Fruit fly (Drosophila melanogaster) whole organism, embryonic: ENCODE results near the gene CG43886.

ENCODE experiments used
- B-H2 ChIP-seq: fragments of 200-800 bp; sonication (Bioruptor generic); optimal IDR thresholded peaks from 2 replicates; lab custom pipeline; 2018; ENCODE audit warnings: missing biosample characterization, mild to moderate bottlenecking, missing genetic modification characterization
- Bteb2 ChIP-seq: fragments of 200-800 bp; sonication (Bioruptor generic); optimal IDR thresholded peaks from 2 replicates; lab custom pipeline; 2016; ENCODE audit warnings: missing biosample characterization, missing genetic modification characterization
- CG11398 ChIP-seq: fragments of 200-800 bp; sonication (Bioruptor generic); optimal IDR thresholded peaks from 2 replicates; lab custom pipeline; 2016; ENCODE audit warnings: missing biosample characterization, missing genetic modification characterization
- CG11456 ChIP-seq: fragments of 200-800 bp; sonication (Bioruptor generic); IDR thresholded peaks from 3 replicates; pipeline ENCODE4 v1.3.6; 2022; ENCODE audit warnings: missing biosample characterization, missing genetic modification characterization
- CG11723 ChIP-seq: fragments of 200-800 bp; sonication (Bioruptor generic); optimal IDR thresholded peaks from 2 replicates; lab custom pipeline; 2017; ENCODE audit warnings: missing biosample characterization, mild to moderate bottlenecking, missing genetic modification characterization
- CG12236 ChIP-seq: fragments of 200-800 bp; sonication (Bioruptor generic); optimal IDR thresholded peaks from 2 replicates; lab custom pipeline; 2016; ENCODE audit warnings: missing biosample characterization, missing genetic modification characterization
- CG13894 ChIP-seq: fragments of 200-800 bp; sonication (Bioruptor generic); optimal IDR thresholded peaks from 3 replicates; lab custom pipeline; 2018; ENCODE audit warnings: missing biosample characterization, mild to moderate bottlenecking, missing genetic modification characterization, moderate library complexity
- CG17186 ChIP-seq: fragments of 200-800 bp; sonication (Bioruptor generic); optimal IDR thresholded peaks from 3 replicates; lab custom pipeline; 2017; ENCODE audit warnings: missing biosample characterization, missing genetic modification reagents, missing genetic modification characterization
- CG31365 ChIP-seq: fragments of 200-800 bp; sonication (Bioruptor generic); optimal IDR thresholded peaks from 2 replicates; lab custom pipeline; 2018; ENCODE audit warnings: missing biosample characterization, mild to moderate bottlenecking, missing genetic modification characterization
- CG31388 ChIP-seq: fragments of 200-800 bp; sonication (Bioruptor generic); optimal IDR thresholded peaks from 2 replicates; lab custom pipeline; 2016; ENCODE audit warnings: missing biosample characterization, missing genetic modification characterization
- CG3847 ChIP-seq: fragments of 200-800 bp; sonication (Bioruptor generic); IDR thresholded peaks from 2 replicates; pipeline ENCODE4 v1.3.6; 2022; ENCODE audit warnings: missing biosample characterization, missing genetic modification characterization
- CG3995 ChIP-seq: fragments of 200-800 bp; sonication (Bioruptor generic); optimal IDR thresholded peaks from 3 replicates; lab custom pipeline; 2016; ENCODE audit warnings: missing biosample characterization, missing genetic modification characterization
- CG5245 ChIP-seq: fragments of 200-800 bp; sonication (Bioruptor generic); optimal IDR thresholded peaks from 3 replicates; lab custom pipeline; 2016; ENCODE audit warnings: missing biosample characterization, missing genetic modification characterization
- CG6683 ChIP-seq: fragments of 200-800 bp; sonication (Bioruptor generic); optimal IDR thresholded peaks from 2 replicates; lab custom pipeline; 2017; ENCODE audit warnings: missing biosample characterization, mild to moderate bottlenecking, missing genetic modification characterization, missing genetic modification reagents
- CG6813 ChIP-seq: fragments of 200-800 bp; sonication (Bioruptor generic); optimal IDR thresholded peaks from 2 replicates; lab custom pipeline; 2017; ENCODE audit warnings: missing biosample characterization, missing genetic modification characterization, mild to moderate bottlenecking, moderate library complexity, missing genetic modification reagents
- CG7786 ChIP-seq: fragments of 200-800 bp; sonication (Bioruptor generic); optimal IDR thresholded peaks from 2 replicates; lab custom pipeline; 2016; ENCODE audit warnings: missing biosample characterization, missing genetic modification characterization
- CG7839 ChIP-seq: fragments of 200-800 bp; sonication (Bioruptor generic); optimal IDR thresholded peaks from 3 replicates; lab custom pipeline; 2018; ENCODE audit warnings: missing biosample characterization, mild to moderate bottlenecking, missing genetic modification characterization, moderate library complexity
- CG8089 ChIP-seq: fragments of 200-800 bp; sonication (Bioruptor generic); optimal IDR thresholded peaks from 3 replicates; lab custom pipeline; 2016; ENCODE audit warnings: missing biosample characterization, missing genetic modification characterization
- CG8765 ChIP-seq: fragments of 200-800 bp; sonication (Bioruptor generic); IDR thresholded peaks from 2 replicates; pipeline ENCODE4 v1.3.6; 2022; ENCODE audit warnings: missing biosample characterization, missing genetic modification characterization
- Ets97D ChIP-seq: fragments of 200-800 bp; sonication (Bioruptor generic); optimal IDR thresholded peaks from 3 replicates; lab custom pipeline; 2016; ENCODE audit warnings: missing biosample characterization, missing genetic modification characterization
- Fer3 ChIP-seq: fragments of 200-800 bp; sonication (Bioruptor generic); optimal IDR thresholded peaks from 2 replicates; lab custom pipeline; 2018; ENCODE audit warnings: missing biosample characterization, mild to moderate bottlenecking, missing genetic modification characterization, moderate library complexity
- HLHmδ ChIP-seq: fragments of 200-800 bp; sonication (Bioruptor generic); optimal IDR thresholded peaks from 2 replicates; lab custom pipeline; 2018; ENCODE audit warnings: missing biosample characterization, mild to moderate bottlenecking, missing genetic modification characterization, moderate library complexity
- Hey ChIP-seq: fragments of 200-800 bp; sonication (Bioruptor generic); optimal IDR thresholded peaks from 3 replicates; lab custom pipeline; 2018; ENCODE audit warnings: missing biosample characterization, mild to moderate bottlenecking, missing genetic modification characterization
- MESR4 ChIP-seq: fragments of 200-800 bp; sonication (Bioruptor generic); optimal IDR thresholded peaks from 2 replicates; lab custom pipeline; 2018; ENCODE audit warnings: missing biosample characterization, mild to moderate bottlenecking, missing genetic modification characterization, moderate library complexity
- PHDP ChIP-seq: fragments of 200-800 bp; sonication (Bioruptor generic); optimal IDR thresholded peaks from 3 replicates; lab custom pipeline; 2018; ENCODE audit warnings: missing biosample characterization, mild to moderate bottlenecking, missing genetic modification characterization, moderate library complexity
- Ptx1 ChIP-seq: fragments of 200-800 bp; sonication (Bioruptor generic); IDR thresholded peaks from 2 replicates; pipeline ENCODE4 v1.3.6; 2022; ENCODE audit warnings: missing biosample characterization, missing genetic modification characterization
- Scr ChIP-seq: fragments of 200-800 bp; sonication (Bioruptor generic); IDR thresholded peaks from 2 replicates; pipeline ENCODE4 v1.3.6; 2022; ENCODE audit warnings: missing biosample characterization, missing genetic modification characterization; ENCODE audit not compliant: partially characterized antibody
- Sry-β ChIP-seq: fragments of 200-800 bp; sonication (Bioruptor generic); optimal IDR thresholded peaks from 2 replicates; lab custom pipeline; 2018; ENCODE audit warnings: missing biosample characterization, mild to moderate bottlenecking, missing genetic modification characterization, moderate library complexity
- amos ChIP-seq: fragments of 200-800 bp; sonication (Bioruptor generic); IDR thresholded peaks from 2 replicates; pipeline ENCODE4 v1.3.6; 2022; ENCODE audit warnings: missing biosample characterization, missing genetic modification characterization; ENCODE audit not compliant: partially characterized antibody
- bbx ChIP-seq: fragments of 200-800 bp; sonication (Bioruptor generic); IDR thresholded peaks from 2 replicates; pipeline ENCODE4 v1.3.6; 2022; ENCODE audit warnings: missing biosample characterization, missing genetic modification characterization; ENCODE audit not compliant: partially characterized antibody
- btn ChIP-seq: fragments of 200-800 bp; sonication (Bioruptor generic); optimal IDR thresholded peaks from 2 replicates; lab custom pipeline; 2016; ENCODE audit warnings: missing biosample characterization, missing genetic modification characterization
- cad ChIP-seq: fragments of >200 bp; optimal IDR thresholded peaks from 2 replicates; lab custom pipeline; 2017; ENCODE audit warnings: missing biosample characterization, missing genetic modification characterization
- corto ChIP-seq: fragments of 200-800 bp; sonication (Bioruptor generic); optimal IDR thresholded peaks from 2 replicates; lab custom pipeline; 2016; ENCODE audit warnings: missing biosample characterization, mild to moderate bottlenecking, missing genetic modification characterization, moderate library complexity
- dati ChIP-seq: fragments of 200-800 bp; sonication (Bioruptor generic); IDR thresholded peaks from 2 replicates; pipeline ENCODE4 v1.3.6; 2022; ENCODE audit warnings: missing biosample characterization, missing genetic modification characterization
- disco-r ChIP-seq: fragments of 200-800 bp; sonication (Bioruptor generic); optimal IDR thresholded peaks from 2 replicates; lab custom pipeline; 2016; ENCODE audit warnings: missing biosample characterization, missing genetic modification characterization
- gce ChIP-seq: fragments of 200-800 bp; sonication (Bioruptor generic); IDR thresholded peaks from 3 replicates; pipeline ENCODE4 v1.3.6; 2022; ENCODE audit warnings: missing biosample characterization, missing genetic modification characterization
- ham ChIP-seq: fragments of 200-800 bp; sonication (Bioruptor generic); IDR thresholded peaks from 2 replicates; pipeline ENCODE4 v1.3.6; 2022; ENCODE audit warnings: missing biosample characterization, missing genetic modification characterization
- inv ChIP-seq: fragments of 200-800 bp; sonication (Bioruptor generic); IDR thresholded peaks from 2 replicates; pipeline ENCODE4 v1.3.6; 2022; ENCODE audit warnings: missing biosample characterization, missing genetic modification characterization; ENCODE audit not compliant: partially characterized antibody
- nau ChIP-seq: fragments of 200-800 bp; sonication (Bioruptor generic); optimal IDR thresholded peaks from 3 replicates; lab custom pipeline; 2017; ENCODE audit warnings: missing biosample characterization, mild to moderate bottlenecking, missing genetic modification characterization, missing genetic modification reagents
- nerfin-2 ChIP-seq: fragments of 200-800 bp; sonication (Bioruptor generic); IDR thresholded peaks from 2 replicates; pipeline ENCODE4 v1.3.6; 2022; ENCODE audit warnings: missing biosample characterization, missing genetic modification characterization; ENCODE audit not compliant: partially characterized antibody
- otp ChIP-seq: fragments of 200-800 bp; sonication (Bioruptor generic); IDR thresholded peaks from 3 replicates; pipeline ENCODE4, ENCODE4 v1.3.6; 2022; ENCODE audit warnings: missing biosample characterization, missing genetic modification characterization
- p53 ChIP-seq: fragments of 200-800 bp; sonication (Bioruptor generic); optimal IDR thresholded peaks from 2 replicates; lab custom pipeline; 2016; ENCODE audit warnings: missing biosample characterization, missing genetic modification characterization
- pan ChIP-seq, 4 experiments: fragments of >200 bp in 3 of 4; fragments of 200-800 bp in 1 of 4; sonication (Bioruptor generic) in 1 of 4; optimal IDR thresholded peaks in 3 of 4; IDR thresholded peaks in 1 of 4; 2 replicates each; pipeline versions ENCODE4 v1.3.6 to Lab custom; 2017 to 2022; ENCODE audit warnings: missing biosample characterization in 2 of 4, missing genetic modification characterization in 2 of 4, mixed read lengths in 1 of 4
- phol ChIP-seq: fragments of 200-800 bp; sonication (Bioruptor generic); optimal IDR thresholded peaks from 3 replicates; lab custom pipeline; 2018; ENCODE audit warnings: missing biosample characterization, mild to moderate bottlenecking, missing genetic modification characterization, moderate library complexity
- prd ChIP-seq, 3 experiments: fragments of >200 bp in 2 of 3; fragments of 200-800 bp in 1 of 3; sonication (Bioruptor generic) in 1 of 3; optimal IDR thresholded peaks in 2 of 3; IDR thresholded peaks in 1 of 3; 2 replicates in 2 of 3; 3 replicates in 1 of 3; pipeline versions ENCODE4 v1.3.6 to Lab custom; 2017 to 2022; ENCODE audit warnings: missing biosample characterization in 1 of 3, missing genetic modification characterization in 1 of 3
- schlank ChIP-seq: fragments of 200-800 bp; sonication (Bioruptor generic); optimal IDR thresholded peaks from 2 replicates; lab custom pipeline; 2018; ENCODE audit warnings: missing biosample characterization, mild to moderate bottlenecking, missing genetic modification characterization
- tll ChIP-seq, 2 experiments: fragments of 200-800 bp in 1 of 2; fragments of >200 bp in 1 of 2; sonication (Bioruptor generic) in 1 of 2; optimal IDR thresholded peaks; 2 replicates each; lab custom pipeline; 2017 to 2019; ENCODE audit warnings: missing biosample characterization in 2 of 2, missing genetic modification characterization in 2 of 2, mild to moderate bottlenecking in 1 of 2, moderate library complexity in 1 of 2

The CG43886 gene

DNA sequence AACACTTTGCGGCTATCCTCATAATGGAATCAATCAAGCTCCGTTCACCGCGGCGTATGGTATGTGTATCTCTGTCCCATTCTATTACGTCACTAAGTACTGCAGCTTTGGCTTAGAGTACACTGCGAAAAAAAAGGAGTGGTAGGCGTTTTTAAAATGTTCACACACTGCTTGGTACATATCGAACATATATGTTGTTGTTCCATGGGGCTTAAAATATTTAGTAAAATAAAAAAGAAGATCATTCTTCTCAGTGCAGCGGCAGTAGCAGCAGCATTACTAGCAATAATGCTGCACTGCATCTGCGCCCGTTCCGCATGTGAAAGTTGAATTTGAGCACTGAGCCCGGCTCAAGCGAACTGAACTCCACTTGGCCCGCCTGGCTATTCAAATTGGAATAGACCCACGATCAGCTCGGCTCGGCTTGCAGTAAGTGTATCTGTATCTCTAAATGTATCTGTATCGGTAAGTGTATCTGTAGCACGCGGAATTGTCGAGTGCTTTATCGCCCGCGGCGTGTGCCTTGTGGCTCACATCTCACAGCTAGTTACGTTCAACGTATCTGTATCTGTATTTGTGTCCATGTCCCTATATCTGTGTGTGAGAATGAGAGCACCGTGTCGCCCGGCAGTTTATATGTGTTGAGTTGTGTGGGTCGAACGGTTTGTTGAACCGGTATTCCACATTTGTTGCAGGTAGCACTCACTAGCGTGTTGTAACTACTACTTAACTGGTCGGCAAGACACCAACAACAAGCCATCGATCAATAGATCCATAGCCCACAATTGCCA lies 6.2 kb downstream of the CG43886 start (continued):
- TF ChIP-seq nerfin-2: no peak
- TF ChIP-seq Scr: no peak
- TF ChIP-seq pan (optimal IDR thresholded peaks at IDR 0.05; lab: Kevin White, UChicago): no peak
- TF ChIP-seq pan (GFP tag; optimal IDR thresholded peaks at IDR 0.05 in 1 of 2, IDR thresholded peaks at IDR 0.05 in 1 of 2): peak in 1 of 2 experiments; percentile 69
- no peak for TF ChIP-seq Bteb2 (GFP tag; lab: Kevin White, UChicago)
- peak; percentile 32; the same call in 1 of the 3 replicates for TF ChIP-seq gce
- peak; percentile 22 for TF ChIP-seq CG8089
- TF ChIP-seq CG3995: no peak
- TF ChIP-seq CG7839: peak; percentile 58
- no peak for TF ChIP-seq schlank (tag; lab: Kevin White, UChicago)
- TF ChIP-seq CG7786 (GFP tag; lab: Kevin White, UChicago): no peak
- no peak for TF ChIP-seq B-H2 (GFP tag; lab: Kevin White, UChicago)
- no peak for TF ChIP-seq p53 (GFP tag; lab: Kevin White, UChicago)
- peak; percentile 68 for TF ChIP-seq Ptx1 (GFP tag; lab: Robert Waterston, UW)
- TF ChIP-seq inv (GFP tag; lab: Robert Waterston, UW): no peak
- TF ChIP-seq CG17186 (GFP tag; lab: Kevin White, UChicago): no peak
- no peak for TF ChIP-seq CG11398 (GFP tag; lab: Kevin White, UChicago)
- peak; percentile 36 for TF ChIP-seq btn
- no peak for TF ChIP-seq CG13894 (tag; lab: Kevin White, UChicago)
- peak; percentile 69 for TF ChIP-seq phol (tag; lab: Kevin White, UChicago)
- TF ChIP-seq corto (GFP tag; lab: Kevin White, UChicago): no peak
- no peak for TF ChIP-seq CG8765 (GFP tag; lab: Robert Waterston, UW)
- TF ChIP-seq tll (GFP tag; optimal IDR thresholded peaks at IDR 0.05; lab: Kevin White, UChicago): no peak
- peak; percentile 41 for TF ChIP-seq CG6813 (GFP tag; lab: Kevin White, UChicago)
- peak; percentile 34 for TF ChIP-seq Fer3
- peak; percentile 49 for TF ChIP-seq PHDP (tag; lab: Kevin White, UChicago)
- TF ChIP-seq CG11723 (GFP tag; lab: Kevin White, UChicago): peak; percentile 47
- TF ChIP-seq cad (GFP tag; lab: Kevin White, UChicago): no peak
- TF ChIP-seq CG3847 (GFP tag; lab: Robert Waterston, UW): 0 out of 2 replicates have a peak, but pooled peaks have one; percentile 32
- no peak for TF ChIP-seq Sry-β
- TF ChIP-seq CG5245 (GFP tag; lab: Kevin White, UChicago): peak; percentile 46
- TF ChIP-seq nau (GFP tag; lab: Kevin White, UChicago): peak; percentile 62
- no peak for TF ChIP-seq HLHmδ (GFP tag; lab: Kevin White, UChicago)
- no peak for TF ChIP-seq prd (optimal IDR thresholded peaks at IDR 0.05; lab: Kevin White, UChicago)
- peak; percentile 68; the same call in 1 of the 3 replicates for TF ChIP-seq prd (GFP tag; IDR thresholded peaks at IDR 0.05; lab: Robert Waterston, UW)
- TF ChIP-seq Hey: no peak
- TF ChIP-seq dati (GFP tag; lab: Robert Waterston, UW): no peak
- no peak for TF ChIP-seq CG6683 (GFP tag; lab: Kevin White, UChicago)
- no peak for TF ChIP-seq MESR4 (GFP tag; lab: Kevin White, UChicago)
- no peak for TF ChIP-seq disco-r
- no peak for TF ChIP-seq CG11456 (GFP tag; lab: Robert Waterston, UW)
- peak; percentile 28 for TF ChIP-seq CG12236
- TF ChIP-seq amos (GFP tag; lab: Robert Waterston, UW): no peak
- TF ChIP-seq Ets97D (GFP tag; lab: Kevin White, UChicago): no peak
- TF ChIP-seq CG31365 (tag; lab: Kevin White, UChicago): no peak
- TF ChIP-seq CG31388 (GFP tag; lab: Kevin White, UChicago): no peak
- TF ChIP-seq otp (GFP tag; lab: Robert Waterston, UW): peak; percentile 44; the same call in 1 of the 3 replicates
- no peak for TF ChIP-seq ham
- TF ChIP-seq bbx (GFP tag; lab: Robert Waterston, UW): no peak
